Worm (Caenorhabditis elegans) whole organism, young adult: ENCODE data around the gene fan-1.

Source experiments
- C17E4.6 ChIP-seq: fragments of 200-800 bp; sonication (Bioruptor generic); IDR thresholded peaks from 2 replicates; pipeline ENCODE4 v1.3.6; 2022; ENCODE audit warnings: missing genetic modification reagents, missing genetic modification characterization, missing compliant biosample characterization
- D2030.7 ChIP-seq: fragments of 200-800 bp; sonication (Bioruptor generic); IDR thresholded peaks from 2 replicates; pipeline ENCODE4 v1.3.6; 2022; ENCODE audit warnings: missing genetic modification reagents, missing genetic modification characterization, missing compliant biosample characterization
- F37B4.10 ChIP-seq: fragments of 200-800 bp; sonication (Bioruptor generic); IDR thresholded peaks from 2 replicates; pipeline ENCODE4 v1.3.6; 2022; ENCODE audit warnings: missing genetic modification characterization, missing compliant biosample characterization
- T07F8.4 ChIP-seq: sonication (generic microtip); optimal IDR thresholded peaks from 2 replicates; lab custom pipeline; 2016; ENCODE audit warnings: mild to moderate bottlenecking, missing genetic modification characterization, moderate library complexity, missing compliant biosample characterization
- akir-1 ChIP-seq: fragments of 200-800 bp; sonication (Bioruptor generic); optimal IDR thresholded peaks from 2 replicates; lab custom pipeline; 2018; ENCODE audit warnings: mild to moderate bottlenecking, missing genetic modification characterization, moderate library complexity, missing compliant biosample characterization
- ama-1 ChIP-seq, 3 experiments: fragments of 150-350 bp in 1 of 3; sonication (generic microtip) in 2 of 3; optimal IDR thresholded peaks; 2 replicates each; lab custom pipeline; 2014 to 2018; ENCODE audit warnings: missing biosample characterization in 2 of 3, missing genetic modification characterization in 2 of 3, missing genetic modification reagents in 2 of 3
- mes-4 ChIP-seq: sonication (generic microtip); optimal IDR thresholded peaks from 2 replicates; lab custom pipeline; 2016; ENCODE audit warnings: missing genotype, missing genetic modification characterization, missing compliant biosample characterization
- nfya-1 ChIP-seq: sonication (generic microtip); optimal IDR thresholded peaks from 2 replicates; lab custom pipeline; 2017; ENCODE audit warnings: antibody characterized with exemption, missing compliant biosample characterization, missing genetic modification characterization, borderline replicate concordance; ENCODE audit not compliant: insufficient read depth
- nhr-27 ChIP-seq: fragments of 200-800 bp; sonication (Bioruptor generic); optimal IDR thresholded peaks from 2 replicates; lab custom pipeline; 2018; ENCODE audit warnings: mild to moderate bottlenecking, missing genetic modification characterization, moderate library complexity, missing compliant biosample characterization
- pbrm-1 ChIP-seq: fragments of 200-800 bp; sonication (Bioruptor generic); IDR thresholded peaks from 2 replicates; pipeline ENCODE4 v1.3.6; 2022; ENCODE audit warnings: missing genetic modification reagents, missing genetic modification characterization, missing compliant biosample characterization
- repo-1 ChIP-seq: sonication (generic microtip); optimal IDR thresholded peaks from 2 replicates; lab custom pipeline; 2017; ENCODE audit warnings: mild to moderate bottlenecking, missing genetic modification characterization, missing compliant biosample characterization
- sdz-38 ChIP-seq: sonication (generic microtip); optimal IDR thresholded peaks from 2 replicates; lab custom pipeline; 2016; ENCODE audit warnings: missing genotype, missing genetic modification characterization, missing compliant biosample characterization
- unc-130 ChIP-seq: sonication (generic microtip); optimal IDR thresholded peaks from 2 replicates; lab custom pipeline; 2016; ENCODE audit warnings: missing genetic modification reagents, missing genetic modification characterization, missing compliant biosample characterization
- unc-62 ChIP-seq: fragments of 150-350 bp; optimal IDR thresholded peaks from 2 replicates; lab custom pipeline; 2014; ENCODE audit warnings: missing biosample characterization, missing genetic modification reagents, missing genetic modification characterization

- TF ChIP-seq nhr-27 (tag; lab: Kevin White, UChicago): no peak
- no peak for TF ChIP-seq unc-62
- no peak for TF ChIP-seq repo-1 (tag; lab: Kevin White, UChicago)
- TF ChIP-seq C17E4.6 (GFP tag; lab: Robert Waterston, UW): no peak
- no peak for TF ChIP-seq mes-4 (tag; lab: Kevin White, UChicago)
- no peak for TF ChIP-seq unc-130 (GFP tag; lab: Kevin White, UChicago)
- no peak for TF ChIP-seq F37B4.10 (GFP tag; lab: Robert Waterston, UW)
- no peak for TF ChIP-seq ama-1 (optimal IDR thresholded peaks at IDR 0.05; lab: Kevin White, UChicago)
- no peak for TF ChIP-seq ama-1 (GFP tag; optimal IDR thresholded peaks at IDR 0.05; lab: Kevin White, UChicago)
- TF ChIP-seq sdz-38 (tag; lab: Kevin White, UChicago): no peak
- TF ChIP-seq nfya-1 (tag; lab: Kevin White, UChicago): no peak
- TF ChIP-seq T07F8.4 (tag; lab: Kevin White, UChicago): no peak
- no peak for TF ChIP-seq pbrm-1 (GFP tag; lab: Robert Waterston, UW)
- TF ChIP-seq D2030.7: no peak
- TF ChIP-seq akir-1: no peak
Measured at ce11 chrIV:6572238-6572637, 23.8 kb downstream of the fan-1 start, which contains the start of gene bicd-1.
